Worm (Caenorhabditis elegans) whole organism, L4 larva: ENCODE results near the gene ndx-6.

Source experiments
- F44E2.7 ChIP-seq: fragments of 200-800 bp; sonication (Bioruptor generic); IDR thresholded peaks from 2 replicates; pipeline ENCODE4 v2.1.2; 2022; ENCODE audit warnings: missing genetic modification characterization, missing compliant biosample characterization
- T20F7.1 ChIP-seq: fragments of 200-800 bp; sonication (Bioruptor generic); optimal IDR thresholded peaks from 2 replicates; lab custom pipeline; 2018; ENCODE audit warnings: mild to moderate bottlenecking, missing genetic modification characterization, missing compliant biosample characterization
- T26A8.4 ChIP-seq: fragments of 200-800 bp; sonication (Bioruptor generic); IDR thresholded peaks from 2 replicates; pipeline ENCODE4 v1.3.6; 2022; ENCODE audit warnings: missing genetic modification characterization, missing compliant biosample characterization
- Y5F2A.4 ChIP-seq: fragments of 200-800 bp; sonication (Bioruptor generic); optimal IDR thresholded peaks from 2 replicates; lab custom pipeline; 2018; ENCODE audit warnings: mild to moderate bottlenecking, missing genetic modification characterization, missing compliant biosample characterization
- Y75B8A.6 ChIP-seq: fragments of 200-800 bp; sonication (Bioruptor generic); IDR thresholded peaks from 2 replicates; pipeline ENCODE4 v1.3.6; 2022; ENCODE audit warnings: missing genetic modification reagents, missing genetic modification characterization, missing compliant biosample characterization
- aha-1 ChIP-seq: fragments of 150-350 bp; peaks from one replicate; lab custom pipeline; 2014; ENCODE audit warnings: missing biosample characterization, missing genetic modification characterization
- aly-2 ChIP-seq: sonication (generic microtip); optimal IDR thresholded peaks from 2 replicates; lab custom pipeline; 2018; ENCODE audit warnings: missing biosample characterization, missing genetic modification characterization
- ama-1 ChIP-seq: fragments of 150-350 bp; optimal IDR thresholded peaks from 2 replicates; lab custom pipeline; 2014; ENCODE audit warnings: inconsistent platforms, mixed read lengths
- arid-1 ChIP-seq: fragments of 200-800 bp; sonication (Bioruptor generic); conservative IDR thresholded peaks from 2 replicates; pipeline ENCODE4 v1.3.6; 2022; ENCODE audit warnings: missing genetic modification reagents, missing genetic modification characterization, missing compliant biosample characterization
- ceh-82 ChIP-seq: sonication (generic microtip); optimal IDR thresholded peaks from 2 replicates; lab custom pipeline; 2017; ENCODE audit warnings: missing biosample characterization, missing genetic modification characterization
- cey-2 ChIP-seq: sonication (generic microtip); optimal IDR thresholded peaks from 3 replicates; lab custom pipeline; 2017; ENCODE audit warnings: missing genetic modification characterization, mild to moderate bottlenecking, missing compliant biosample characterization, antibody characterized with exemption, borderline replicate concordance; ENCODE audit not compliant: insufficient read depth
- daf-16 ChIP-seq, 3 experiments: sonication (generic microtip); optimal IDR thresholded peaks; 2 replicates each; lab custom pipeline; 2016 to 2017; ENCODE audit warnings: missing genetic modification characterization in 3 of 3, missing genetic modification reagents in 3 of 3, mild to moderate bottlenecking in 2 of 3, missing compliant biosample characterization in 2 of 3, missing biosample characterization in 1 of 3, moderate library complexity in 1 of 3
- daf-19 ChIP-seq: fragments of 200-800 bp; sonication (Bioruptor generic); conservative IDR thresholded peaks from 2 replicates; pipeline ENCODE4 v1.3.6; 2022; ENCODE audit warnings: missing genetic modification characterization, missing compliant biosample characterization
- dmd-6 ChIP-seq: fragments of 200-800 bp; sonication (Bioruptor generic); IDR thresholded peaks from 2 replicates; pipeline ENCODE4 v1.3.6; 2022; ENCODE audit warnings: missing genetic modification reagents, missing genetic modification characterization, missing compliant biosample characterization
- dmd-8 ChIP-seq: fragments of 200-800 bp; sonication (Bioruptor generic); IDR thresholded peaks from 2 replicates; pipeline ENCODE4 v1.3.6; 2022; ENCODE audit warnings: missing genetic modification characterization, missing compliant biosample characterization
- duxl-1 ChIP-seq: sonication (generic microtip); optimal IDR thresholded peaks from 2 replicates; lab custom pipeline; 2016; ENCODE audit warnings: mild to moderate bottlenecking, missing genetic modification characterization, moderate library complexity, missing compliant biosample characterization; ENCODE audit not compliant: poor library complexity
- dve-1 ChIP-seq: sonication (generic microtip); optimal IDR thresholded peaks from 2 replicates; lab custom pipeline; 2017; ENCODE audit warnings: antibody characterized with exemption, mild to moderate bottlenecking, missing genetic modification characterization, missing compliant biosample characterization; ENCODE audit not compliant: insufficient read depth
- gei-8 ChIP-seq: fragments of 200-800 bp; sonication (Bioruptor generic); optimal IDR thresholded peaks from 2 replicates; lab custom pipeline; 2018; ENCODE audit warnings: mild to moderate bottlenecking, missing genetic modification characterization, missing compliant biosample characterization
- hif-1 ChIP-seq, 2 experiments: sonication (generic microtip); optimal IDR thresholded peaks; 2 replicates each; lab custom pipeline; 2016 to 2017; ENCODE audit warnings: missing compliant biosample characterization in 2 of 2, missing genetic modification characterization in 2 of 2, missing genetic modification reagents in 2 of 2, missing genotype in 2 of 2, mild to moderate bottlenecking in 1 of 2
- hlh-11 ChIP-seq: fragments of 200-800 bp; sonication (Bioruptor generic); optimal IDR thresholded peaks from 2 replicates; lab custom pipeline; 2018; ENCODE audit warnings: mild to moderate bottlenecking, missing genetic modification characterization, missing compliant biosample characterization
- hmg-1.1 ChIP-seq: fragments of 200-800 bp; sonication (Bioruptor generic); IDR thresholded peaks from 2 replicates; pipeline ENCODE4 v1.3.6; 2022; ENCODE audit warnings: missing genetic modification reagents, missing genetic modification characterization, missing compliant biosample characterization
- lin-13 ChIP-seq: fragments of 150-350 bp; optimal IDR thresholded peaks from 2 replicates; lab custom pipeline; 2014; ENCODE audit warnings: missing biosample characterization, missing genetic modification reagents, missing genetic modification characterization
- lin-38 ChIP-seq: fragments of 200-800 bp; sonication (Bioruptor generic); IDR thresholded peaks from 2 replicates; pipeline ENCODE4 v1.3.6; 2022; ENCODE audit warnings: missing genetic modification reagents, missing genetic modification characterization, missing compliant biosample characterization
- madf-9 ChIP-seq: fragments of 200-800 bp; sonication (Bioruptor generic); conservative IDR thresholded peaks from 2 replicates; pipeline ENCODE4 v1.3.6; 2022; ENCODE audit warnings: missing genetic modification reagents, missing genetic modification characterization, missing compliant biosample characterization
- mdl-1 ChIP-seq, 2 experiments: fragments of 150-350 bp in 1 of 2; sonication (generic microtip) in 1 of 2; optimal IDR thresholded peaks; 2 replicates each; lab custom pipeline; 2014 to 2017; ENCODE audit warnings: missing biosample characterization in 2 of 2, missing genetic modification characterization in 2 of 2
- mdt-29 ChIP-seq: fragments of 200-800 bp; sonication (Bioruptor generic); IDR thresholded peaks from 2 replicates; pipeline ENCODE4 v1.3.6; 2022; ENCODE audit warnings: missing genetic modification reagents, missing genetic modification characterization, missing compliant biosample characterization
- mep-1 ChIP-seq: fragments of 150-350 bp; sonication (generic microtip); optimal IDR thresholded peaks from 3 replicates; lab custom pipeline; 2014; ENCODE audit warnings: missing biosample characterization, missing genetic modification characterization
- nhr-102 ChIP-seq: sonication (generic microtip); optimal IDR thresholded peaks from 2 replicates; lab custom pipeline; 2016; ENCODE audit warnings: mild to moderate bottlenecking, missing genetic modification characterization, moderate library complexity, missing compliant biosample characterization
- nhr-28 ChIP-seq: fragments of 150-350 bp; optimal IDR thresholded peaks from 2 replicates; lab custom pipeline; 2014; ENCODE audit warnings: missing biosample characterization, missing genetic modification characterization
- nhr-41 ChIP-seq: fragments of 200-800 bp; sonication (Bioruptor generic); IDR thresholded peaks from 2 replicates; pipeline ENCODE4 v1.3.6; 2022; ENCODE audit warnings: missing genetic modification reagents, missing genetic modification characterization, missing compliant biosample characterization
- pha-4 ChIP-seq, 2 experiments: fragments of 150-350 bp in 1 of 2; fragments of 200-800 bp in 1 of 2; sonication (Bioruptor generic) in 1 of 2; IDR thresholded peaks in 1 of 2; optimal IDR thresholded peaks in 1 of 2; 2 replicates each; pipeline versions ENCODE4 v1.3.6 to Lab custom; 2014 to 2022; ENCODE audit warnings: missing genetic modification characterization in 2 of 2, missing genetic modification reagents in 2 of 2, missing biosample characterization in 1 of 2, missing compliant biosample characterization in 1 of 2
- php-3 ChIP-seq: fragments of 200-800 bp; sonication (Bioruptor generic); IDR thresholded peaks from 2 replicates; pipeline ENCODE4 v1.3.6; 2022; ENCODE audit warnings: missing genetic modification reagents, missing genetic modification characterization, missing compliant biosample characterization
- rbr-2 ChIP-seq: sonication (generic microtip); optimal IDR thresholded peaks from 2 replicates; lab custom pipeline; 2016; ENCODE audit warnings: missing genotype, missing genetic modification characterization, missing compliant biosample characterization
- snpc-1.2 ChIP-seq: fragments of 200-800 bp; sonication (Bioruptor generic); IDR thresholded peaks from 2 replicates; pipeline ENCODE4 v1.3.6; 2022; ENCODE audit warnings: missing genetic modification reagents, missing genetic modification characterization, missing compliant biosample characterization
- spr-3 ChIP-seq: fragments of 200-800 bp; sonication (Bioruptor generic); optimal IDR thresholded peaks from 2 replicates; lab custom pipeline; 2018; ENCODE audit warnings: mild to moderate bottlenecking, missing genetic modification characterization, missing compliant biosample characterization
- unc-130 ChIP-seq: sonication (generic microtip); optimal IDR thresholded peaks from 2 replicates; lab custom pipeline; 2016; ENCODE audit warnings: missing genetic modification reagents, missing genetic modification characterization, missing compliant biosample characterization
- unc-39 ChIP-seq: sonication (generic microtip); optimal IDR thresholded peaks from 2 replicates; lab custom pipeline; 2017; ENCODE audit warnings: missing biosample characterization, missing genetic modification characterization
- unc-62 ChIP-seq, 3 experiments: fragments of 150-350 bp in 1 of 3; sonication (generic microtip); optimal IDR thresholded peaks in 2 of 3; peaks in 1 of 3; 1 replicate in 1 of 3; 2 replicates in 2 of 3; lab custom pipeline; 2014 to 2017; ENCODE audit warnings: missing biosample characterization in 3 of 3, missing genetic modification characterization in 3 of 3, missing genetic modification reagents in 3 of 3, missing genotype in 1 of 3
- zfp-2 ChIP-seq: sonication (generic microtip); optimal IDR thresholded peaks from 2 replicates; lab custom pipeline; 2016; ENCODE audit warnings: mild to moderate bottlenecking, missing genetic modification characterization, missing compliant biosample characterization
- zip-11 ChIP-seq: fragments of 200-800 bp; sonication (Bioruptor generic); IDR thresholded peaks from 2 replicates; pipeline ENCODE4 v1.3.6; 2022; ENCODE audit warnings: missing genetic modification characterization, missing compliant biosample characterization

ndx-6 gene

ce11 chrII:5388786-5389421 lies 777 bp downstream of the ndx-6 start, which contains the start of gene rsp-4:
TSS of gene rsp-4 (minus strand) at chrII:5388836.
- TF ChIP-seq aly-2 (tag; lab: Kevin White, UChicago) (no peak), zfp-2 (tag; lab: Kevin White, UChicago) (no peak), aha-1 (peak; percentile 94), lin-13 (GFP tag; lab: Kevin White, UChicago) (no peak), cey-2 (tag; lab: Kevin White, UChicago) (no peak)

ce11 chrII:5387217-5387616 lies 2.5 kb downstream of the ndx-6 start, which contains the start of gene ccpp-6:
TSS of gene ccpp-6 (minus strand) at chrII:5387317.
- TF ChIP-seq mdl-1 (tag; optimal IDR thresholded peaks at IDR 0.05; lab: Kevin White, UChicago), result no peak
- 0 out of 2 replicates have a peak, but pooled peaks have one; percentile 16 for TF ChIP-seq lin-38
- peak; percentile 25 for TF ChIP-seq mep-1 (tag; lab: Kevin White, UChicago)
- peak; percentile 11 for TF ChIP-seq aha-1
- TF ChIP-seq ama-1 (lab: Kevin White, UChicago), result peak; percentile 0

ce11 chrII:5384282-5384681 lies 5.4 kb downstream of the ndx-6 start:
- no peak for TF ChIP-seq madf-9
- TF ChIP-seq daf-16 (GFP tag; optimal IDR thresholded peaks at IDR 0.05; lab: Kevin White, UChicago), result no peak
- peak; percentile 22 for TF ChIP-seq daf-16 (tag; optimal IDR thresholded peaks at IDR 0.05; lab: Kevin White, UChicago)

ce11 chrII:5379614-5380077 lies 10.0 kb downstream of the ndx-6 start, which contains the start of gene pkc-3:
TSS of gene pkc-3 (plus strand) at chrII:5380027.
- 0 out of 2 replicates have a peak, but pooled peaks have one; percentile 52 for TF ChIP-seq dmd-8
- peak; percentile 87 for TF ChIP-seq nhr-41 (GFP tag; lab: Robert Waterston, UW)
- 0 out of 2 replicates have a peak, but pooled peaks have one; percentile 20 for TF ChIP-seq mdt-29
- TF ChIP-seq unc-39, result no peak
- peak; percentile 46 for TF ChIP-seq rbr-2 (tag; lab: Kevin White, UChicago)
- TF ChIP-seq hif-1 (tag; optimal IDR thresholded peaks at IDR 0.05; lab: Kevin White, UChicago), result peak; percentile 22
- TF ChIP-seq pha-4 (GFP tag; IDR thresholded peaks at IDR 0.05; lab: Robert Waterston, UW), result peak; percentile 39; the same call in 1 of the 2 replicates
- TF ChIP-seq pha-4 (tag; optimal IDR thresholded peaks at IDR 0.05; lab: Kevin White, UChicago), result peak; percentile 68
- 0 out of 2 replicates have a peak, but pooled peaks have one; percentile 25 for TF ChIP-seq arid-1 (GFP tag; lab: Robert Waterston, UW)
- no peak for TF ChIP-seq Y5F2A.4
- TF ChIP-seq php-3 (GFP tag; lab: Robert Waterston, UW), result 0 out of 2 replicates have a peak, but pooled peaks have one; percentile 14
- TF ChIP-seq dve-1 (tag; lab: Kevin White, UChicago), result peak; percentile 85
- peak; percentile 93 for TF ChIP-seq nhr-28 (tag; lab: Kevin White, UChicago)
- TF ChIP-seq hmg-1.1 (GFP tag; lab: Robert Waterston, UW), result peak; percentile 52; the same call in 1 of the 2 replicates
- peak; percentile 50 for TF ChIP-seq duxl-1 (tag; lab: Kevin White, UChicago)
- TF ChIP-seq lin-13 (GFP tag; lab: Kevin White, UChicago), result peak; percentile 54
- TF ChIP-seq Y75B8A.6, result 0 out of 2 replicates have a peak, but pooled peaks have one; percentile 27
- peak; percentile 35; the same call in 1 of the 2 replicates for TF ChIP-seq madf-9
- TF ChIP-seq snpc-1.2 (GFP tag; lab: Robert Waterston, UW), result peak; percentile 58; the same call in 1 of the 2 replicates
- TF ChIP-seq zfp-2 (tag; lab: Kevin White, UChicago), result no peak
- peak; percentile 52 for TF ChIP-seq dmd-6 (GFP tag; lab: Robert Waterston, UW)
- peak; percentile 59 for TF ChIP-seq nhr-102 (tag; lab: Kevin White, UChicago)
- peak; percentile 70 for TF ChIP-seq ama-1 (lab: Kevin White, UChicago)
- TF ChIP-seq hlh-11 (tag; lab: Kevin White, UChicago), result peak; percentile 93
- no peak for TF ChIP-seq F44E2.7
- peak in 1 of 2 experiments; percentile 19 for TF ChIP-seq unc-62 (GFP tag; optimal IDR thresholded peaks at IDR 0.05 in 1 of 2; lab: Kevin White, UChicago)
- TF ChIP-seq unc-62 (tag; optimal IDR thresholded peaks at IDR 0.05; lab: Kevin White, UChicago), result no peak
- TF ChIP-seq T26A8.4, result peak; percentile 78
- peak; percentile 42 for TF ChIP-seq spr-3 (GFP tag; lab: Kevin White, UChicago)
- peak; percentile 15 for TF ChIP-seq unc-130 (GFP tag; lab: Kevin White, UChicago)
- peak; percentile 76 for TF ChIP-seq T20F7.1
- TF ChIP-seq zip-11 (GFP tag; lab: Robert Waterston, UW), result no peak
- no peak for TF ChIP-seq ceh-82 (tag; lab: Kevin White, UChicago)
- TF ChIP-seq daf-19 (GFP tag; lab: Robert Waterston, UW), result no peak
- TF ChIP-seq gei-8 (GFP tag; lab: Kevin White, UChicago), result peak; percentile 77
